Worm (Caenorhabditis elegans) whole organism, early embryonic: ENCODE data around the gene mrp-6.

Experiments used
- B0310.2 ChIP-seq: sonication (generic microtip); optimal IDR thresholded peaks from 2 replicates; lab custom pipeline; 2016; ENCODE audit warnings: mild to moderate bottlenecking, missing genetic modification characterization, missing compliant biosample characterization
- F13C5.2 ChIP-seq: sonication (generic microtip); optimal IDR thresholded peaks from 2 replicates; lab custom pipeline; 2017; ENCODE audit warnings: mild to moderate bottlenecking, missing genetic modification characterization, inconsistent platforms, missing compliant biosample characterization
- aly-1 ChIP-seq: sonication (generic microtip); optimal IDR thresholded peaks from 2 replicates; lab custom pipeline; 2016; ENCODE audit warnings: missing genetic modification characterization, missing compliant biosample characterization
- ama-1 ChIP-seq: fragments of 150-350 bp; optimal IDR thresholded peaks from 2 replicates; lab custom pipeline; 2014
- hmg-4 ChIP-seq: fragments of 200-800 bp; sonication (Bioruptor generic); optimal IDR thresholded peaks from 2 replicates; lab custom pipeline; 2018; ENCODE audit warnings: mild to moderate bottlenecking, missing genetic modification characterization, missing compliant biosample characterization
- hnd-1 ChIP-seq: sonication (generic microtip); optimal IDR thresholded peaks from 2 replicates; lab custom pipeline; 2016; ENCODE audit warnings: missing genetic modification characterization, missing compliant biosample characterization
- pes-1 ChIP-seq: fragments of 200-800 bp; sonication (Bioruptor generic); IDR thresholded peaks from 2 replicates; pipeline ENCODE4 v1.3.6; 2022; ENCODE audit warnings: missing genetic modification reagents, missing genetic modification characterization, missing compliant biosample characterization
- tbx-11 ChIP-seq: fragments of 200-800 bp; sonication (Bioruptor generic); IDR thresholded peaks from 2 replicates; pipeline ENCODE4 v1.3.6; 2022; ENCODE audit warnings: missing genetic modification characterization, missing compliant biosample characterization
- tra-4 ChIP-seq: sonication (generic microtip); optimal IDR thresholded peaks from 2 replicates; lab custom pipeline; 2017; ENCODE audit warnings: missing genetic modification characterization, missing compliant biosample characterization

- TF ChIP-seq hnd-1 (tag; lab: Kevin White, UChicago): no peak
- no peak for TF ChIP-seq tra-4 (tag; lab: Kevin White, UChicago)
- TF ChIP-seq pes-1 (GFP tag; lab: Robert Waterston, UW): no peak
- TF ChIP-seq hmg-4 (GFP tag; lab: Kevin White, UChicago): no peak
- no peak for TF ChIP-seq aly-1 (tag; lab: Kevin White, UChicago)
- no peak for TF ChIP-seq tbx-11
- TF ChIP-seq ama-1 (lab: Kevin White, UChicago): no peak
- TF ChIP-seq F13C5.2: no peak
- no peak for TF ChIP-seq B0310.2 (tag; lab: Kevin White, UChicago)
Observed at ce11 chrX:4186656-4187055, at the start of gene mrp-6.
